Fruit fly (Drosophila melanogaster) whole organism, embryonic: ENCODE measurements around the gene ball.

Experiments used
- Atf6 ChIP-seq: fragments of 200-800 bp; sonication (Bioruptor generic); IDR thresholded peaks from 2 replicates; pipeline ENCODE4 v1.3.6; 2022; ENCODE audit warnings: missing biosample characterization, missing genetic modification characterization
- CG10366 ChIP-seq: fragments of 200-800 bp; sonication (Bioruptor generic); IDR thresholded peaks from 2 replicates; pipeline ENCODE4 v1.3.6; 2022; ENCODE audit warnings: missing biosample characterization, missing genetic modification characterization
- CG10959 ChIP-seq: fragments of 200-800 bp; sonication (Bioruptor generic); IDR thresholded peaks from 2 replicates; pipeline ENCODE4 v1.3.6; 2022; ENCODE audit warnings: missing biosample characterization, missing genetic modification characterization
- CG15073 ChIP-seq: fragments of 200-800 bp; sonication (Bioruptor generic); optimal IDR thresholded peaks from 2 replicates; lab custom pipeline; 2016; ENCODE audit warnings: missing biosample characterization, missing genetic modification characterization
- CG15514 ChIP-seq: fragments of 200-800 bp; sonication (Bioruptor generic); optimal IDR thresholded peaks from 3 replicates; lab custom pipeline; 2017; ENCODE audit warnings: missing biosample characterization, missing genetic modification characterization, mild to moderate bottlenecking, moderate library complexity, missing genetic modification reagents
- CG2712 ChIP-seq: fragments of 200-800 bp; optimal IDR thresholded peaks from 3 replicates; lab custom pipeline; 2019; ENCODE audit warnings: missing biosample characterization, mild to moderate bottlenecking, missing genetic modification characterization, moderate library complexity
- CG2889 ChIP-seq: fragments of 200-800 bp; sonication (Bioruptor generic); IDR thresholded peaks from 3 replicates; pipeline ENCODE4 v1.3.6; 2022; ENCODE audit warnings: missing biosample characterization, missing genetic modification characterization
- CG30403 ChIP-seq: fragments of 200-800 bp; sonication (Bioruptor generic); optimal IDR thresholded peaks from 3 replicates; lab custom pipeline; 2016; ENCODE audit warnings: missing biosample characterization, missing genetic modification characterization
- CG31224 ChIP-seq: fragments of 200-800 bp; sonication (Bioruptor generic); IDR thresholded peaks from 2 replicates; pipeline ENCODE4 v1.3.6; 2022; ENCODE audit warnings: missing biosample characterization, missing genetic modification characterization
- CG31441 ChIP-seq: fragments of 200-800 bp; sonication (Bioruptor generic); IDR thresholded peaks from 2 replicates; pipeline ENCODE4 v1.3.6; 2022; ENCODE audit warnings: missing biosample characterization, missing genetic modification characterization
- CG34376 ChIP-seq: fragments of 200-800 bp; sonication (Bioruptor generic); optimal IDR thresholded peaks from 2 replicates; lab custom pipeline; 2018; ENCODE audit warnings: missing biosample characterization, mild to moderate bottlenecking, missing genetic modification characterization
- CG4730 ChIP-seq: fragments of 200-800 bp; sonication (Bioruptor generic); IDR thresholded peaks from 2 replicates; pipeline ENCODE4 v1.3.6; 2022; ENCODE audit warnings: missing biosample characterization, missing genetic modification characterization
- CG4820 ChIP-seq: fragments of 200-800 bp; sonication (Bioruptor generic); optimal IDR thresholded peaks from 3 replicates; lab custom pipeline; 2016; ENCODE audit warnings: missing biosample characterization, missing genetic modification characterization
- CG4854 ChIP-seq: fragments of 200-800 bp; sonication (Bioruptor generic); optimal IDR thresholded peaks from 2 replicates; lab custom pipeline; 2016; ENCODE audit warnings: missing biosample characterization, missing genetic modification characterization, inconsistent platforms
- CG6175 ChIP-seq: fragments of 200-800 bp; sonication (Bioruptor generic); IDR thresholded peaks from 3 replicates; pipeline ENCODE4 v1.3.6; 2022; ENCODE audit warnings: missing biosample characterization, missing genetic modification characterization
- CG6683 ChIP-seq: fragments of 200-800 bp; sonication (Bioruptor generic); optimal IDR thresholded peaks from 2 replicates; lab custom pipeline; 2017; ENCODE audit warnings: missing biosample characterization, mild to moderate bottlenecking, missing genetic modification characterization, missing genetic modification reagents
- CG6765 ChIP-seq: fragments of 200-800 bp; sonication (Bioruptor generic); optimal IDR thresholded peaks from 3 replicates; lab custom pipeline; 2017; ENCODE audit warnings: missing biosample characterization, mild to moderate bottlenecking, missing genetic modification characterization
- CG8089 ChIP-seq: fragments of 200-800 bp; sonication (Bioruptor generic); optimal IDR thresholded peaks from 3 replicates; lab custom pipeline; 2016; ENCODE audit warnings: missing biosample characterization, missing genetic modification characterization
- CG9215 ChIP-seq: fragments of 200-800 bp; sonication (Bioruptor generic); IDR thresholded peaks from 2 replicates; pipeline ENCODE4 v1.3.6; 2022; ENCODE audit warnings: missing biosample characterization, missing genetic modification characterization
- CG9932 ChIP-seq: fragments of 200-800 bp; sonication (Bioruptor generic); IDR thresholded peaks from 2 replicates; pipeline ENCODE4 v1.3.6; 2022; ENCODE audit warnings: missing biosample characterization, missing genetic modification characterization
- CTCF ChIP-seq: fragments of 200-800 bp; sonication (Bioruptor generic); optimal IDR thresholded peaks from 2 replicates; lab custom pipeline; 2017; ENCODE audit warnings: missing biosample characterization, mild to moderate bottlenecking, missing genetic modification characterization, moderate library complexity
- Dip2 ChIP-seq: fragments of 200-800 bp; sonication (Bioruptor generic); IDR thresholded peaks from 2 replicates; pipeline ENCODE4 v1.3.6; 2022; ENCODE audit warnings: missing biosample characterization, missing genetic modification characterization
- Dll ChIP-seq: fragments of 200-800 bp; sonication (Bioruptor generic); IDR thresholded peaks from 4 replicates; pipeline ENCODE4 v1.3.6; 2022; ENCODE audit warnings: missing biosample characterization, missing genetic modification characterization; ENCODE audit not compliant: partially characterized antibody
- E2f2 ChIP-seq: fragments of 200-800 bp; sonication (Bioruptor generic); IDR thresholded peaks from 2 replicates; pipeline ENCODE4 v1.3.6; 2022; ENCODE audit warnings: missing biosample characterization, missing genetic modification characterization
- Hand ChIP-seq: fragments of 200-800 bp; sonication (Bioruptor generic); optimal IDR thresholded peaks from 2 replicates; lab custom pipeline; 2017; ENCODE audit warnings: mild to moderate bottlenecking, missing biosample characterization, missing genetic modification reagents, missing genetic modification characterization
- Rx ChIP-seq: fragments of 200-800 bp; sonication (Bioruptor generic); IDR thresholded peaks from 2 replicates; pipeline ENCODE4 v1.3.6; 2022; ENCODE audit warnings: missing biosample characterization, missing genetic modification characterization
- Scr ChIP-seq: fragments of 200-800 bp; sonication (Bioruptor generic); IDR thresholded peaks from 2 replicates; pipeline ENCODE4 v1.3.6; 2022; ENCODE audit warnings: missing biosample characterization, missing genetic modification characterization; ENCODE audit not compliant: partially characterized antibody
- Taf1 ChIP-seq: fragments of 200-800 bp; sonication (Bioruptor generic); IDR thresholded peaks from 2 replicates; pipeline ENCODE4 v1.3.6; 2022; ENCODE audit warnings: missing biosample characterization, missing genetic modification characterization
- al ChIP-seq: fragments of 200-800 bp; sonication (Bioruptor generic); IDR thresholded peaks from 2 replicates; pipeline ENCODE4 v1.3.6; 2022; ENCODE audit warnings: missing biosample characterization, missing genetic modification characterization
- bigmax ChIP-seq: fragments of 200-800 bp; sonication (Bioruptor generic); optimal IDR thresholded peaks from 2 replicates; lab custom pipeline; 2018; ENCODE audit warnings: missing biosample characterization, mild to moderate bottlenecking, missing genetic modification characterization
- bowl ChIP-seq: fragments of 200-800 bp; sonication (Bioruptor generic); IDR thresholded peaks from 2 replicates; pipeline ENCODE4 v1.3.6; 2022; ENCODE audit warnings: missing biosample characterization, missing genetic modification characterization
- br ChIP-seq: fragments of >200 bp; optimal IDR thresholded peaks from 2 replicates; lab custom pipeline; 2017
- disco-r ChIP-seq: fragments of 200-800 bp; sonication (Bioruptor generic); optimal IDR thresholded peaks from 2 replicates; lab custom pipeline; 2016; ENCODE audit warnings: missing biosample characterization, missing genetic modification characterization
- fd102C ChIP-seq: fragments of 200-800 bp; sonication (Bioruptor generic); optimal IDR thresholded peaks from 2 replicates; lab custom pipeline; 2018; ENCODE audit warnings: missing biosample characterization, mild to moderate bottlenecking, missing genetic modification characterization, moderate library complexity
- fd64A ChIP-seq: fragments of 200-800 bp; sonication (Bioruptor generic); optimal IDR thresholded peaks from 3 replicates; lab custom pipeline; 2018; ENCODE audit warnings: missing biosample characterization, mild to moderate bottlenecking, missing genetic modification characterization
- fd96Cb ChIP-seq: fragments of 200-800 bp; sonication (Bioruptor generic); optimal IDR thresholded peaks from 2 replicates; lab custom pipeline; 2018; ENCODE audit warnings: missing biosample characterization, mild to moderate bottlenecking, missing genetic modification characterization, moderate library complexity
- ftz-f1 ChIP-seq: fragments of 200-800 bp; sonication (Bioruptor generic); optimal IDR thresholded peaks from 2 replicates; lab custom pipeline; 2016; ENCODE audit warnings: missing biosample characterization, missing genetic modification characterization
- gcm ChIP-seq: fragments of 200-800 bp; sonication (Bioruptor generic); optimal IDR thresholded peaks from 2 replicates; lab custom pipeline; 2019; ENCODE audit warnings: missing biosample characterization, mild to moderate bottlenecking, missing genetic modification characterization, moderate library complexity
- gro ChIP-seq: fragments of 200-800 bp; sonication (Bioruptor generic); optimal IDR thresholded peaks from 2 replicates; lab custom pipeline; 2016; ENCODE audit warnings: missing biosample characterization, missing genetic modification characterization
- gsb ChIP-seq: fragments of 200-800 bp; sonication (Bioruptor generic); IDR thresholded peaks from 2 replicates; pipeline ENCODE4 v1.3.6; 2022; ENCODE audit warnings: missing biosample characterization, missing genetic modification characterization
- gt ChIP-seq: fragments of 200-800 bp; sonication (Bioruptor generic); IDR thresholded peaks from 2 replicates; pipeline ENCODE4 v1.3.6; 2022; ENCODE audit warnings: missing biosample characterization, missing genetic modification characterization
- ind ChIP-seq: fragments of 200-800 bp; sonication (Bioruptor generic); optimal IDR thresholded peaks from 3 replicates; lab custom pipeline; 2016; ENCODE audit warnings: missing biosample characterization, missing genetic modification characterization
- nerfin-2 ChIP-seq: fragments of 200-800 bp; sonication (Bioruptor generic); IDR thresholded peaks from 2 replicates; pipeline ENCODE4 v1.3.6; 2022; ENCODE audit warnings: missing biosample characterization, missing genetic modification characterization; ENCODE audit not compliant: partially characterized antibody
- org-1 ChIP-seq: fragments of 200-800 bp; sonication (Bioruptor generic); optimal IDR thresholded peaks from 2 replicates; lab custom pipeline; 2017; ENCODE audit warnings: missing biosample characterization, missing genetic modification characterization
- pros ChIP-seq: fragments of 200-800 bp; sonication (Bioruptor generic); optimal IDR thresholded peaks from 3 replicates; lab custom pipeline; 2019; ENCODE audit warnings: missing biosample characterization, mild to moderate bottlenecking, missing genetic modification characterization, moderate library complexity
- slp2 ChIP-seq: fragments of 200-800 bp; sonication (Bioruptor generic); optimal IDR thresholded peaks from 2 replicates; lab custom pipeline; 2016; ENCODE audit warnings: missing biosample characterization, missing genetic modification characterization
- sr ChIP-seq: fragments of 200-800 bp; sonication (Bioruptor generic); IDR thresholded peaks from 3 replicates; pipeline ENCODE4 v1.3.6; 2022; ENCODE audit warnings: missing biosample characterization, missing genetic modification characterization
- stwl ChIP-seq: fragments of 200-800 bp; sonication (Bioruptor generic); optimal IDR thresholded peaks from 3 replicates; lab custom pipeline; 2018; ENCODE audit warnings: missing biosample characterization, mild to moderate bottlenecking, missing genetic modification characterization, moderate library complexity
- sug ChIP-seq: fragments of 200-800 bp; optimal IDR thresholded peaks from 2 replicates; lab custom pipeline; 2019; ENCODE audit warnings: missing biosample characterization, mild to moderate bottlenecking, missing genetic modification characterization, moderate library complexity
- tll ChIP-seq, 2 experiments: fragments of 200-800 bp in 1 of 2; fragments of >200 bp in 1 of 2; sonication (Bioruptor generic) in 1 of 2; optimal IDR thresholded peaks; 2 replicates each; lab custom pipeline; 2017 to 2019; ENCODE audit warnings: missing biosample characterization in 2 of 2, missing genetic modification characterization in 2 of 2, mild to moderate bottlenecking in 1 of 2, moderate library complexity in 1 of 2
- twi ChIP-seq: fragments of 200-800 bp; optimal IDR thresholded peaks from 2 replicates; lab custom pipeline; 2019; ENCODE audit warnings: missing biosample characterization, mild to moderate bottlenecking, missing genetic modification characterization, moderate library complexity
- vfl ChIP-seq: fragments of 200-800 bp; sonication (Bioruptor generic); optimal IDR thresholded peaks from 2 replicates; lab custom pipeline; 2016; ENCODE audit warnings: missing biosample characterization, missing genetic modification characterization
- vnd ChIP-seq: fragments of 200-800 bp; sonication (Bioruptor generic); IDR thresholded peaks from 3 replicates; pipeline ENCODE4 v1.3.6; 2022; ENCODE audit warnings: missing biosample characterization, missing genetic modification characterization; ENCODE audit not compliant: partially characterized antibody

Gene ball

dm6 chr3R:26853699-26854098 lies 12.9 kb downstream of the ball start (continued):
- TF ChIP-seq gsb (GFP tag; lab: Robert Waterston, UW) (no peak), CG15514 (GFP tag; lab: Kevin White, UChicago) (no peak), E2f2 (GFP tag; lab: Robert Waterston, UW) (no peak), Rx (GFP tag; lab: Robert Waterston, UW) (0 out of 2 replicates have a peak, but pooled peaks have one; percentile 11), CG6765 (GFP tag; lab: Kevin White, UChicago) (no peak), gt (GFP tag; lab: Robert Waterston, UW) (no peak), slp2 (no peak), CG10366 (GFP tag; lab: Robert Waterston, UW) (no peak), Scr (GFP tag; lab: Robert Waterston, UW) (no peak), CG4730 (GFP tag; lab: Robert Waterston, UW) (no peak), vfl (GFP tag; lab: Kevin White, UChicago) (no peak), fd64A (GFP tag; lab: Kevin White, UChicago) (no peak), ftz-f1 (GFP tag; lab: Kevin White, UChicago) (no peak), nerfin-2 (GFP tag; lab: Robert Waterston, UW) (no peak), CG6175 (no peak), CG8089 (GFP tag; lab: Kevin White, UChicago) (no peak), vnd (no peak), bowl (GFP tag; lab: Robert Waterston, UW) (no peak), fd102C (no peak), CG31224 (GFP tag; lab: Robert Waterston, UW) (0 out of 2 replicates have a peak, but pooled peaks have one; percentile 10), twi (tag; lab: Kevin White, UChicago) (no peak), Taf1 (GFP tag; lab: Robert Waterston, UW) (0 out of 2 replicates have a peak, but pooled peaks have one; percentile 13), tll (GFP tag; optimal IDR thresholded peaks at IDR 0.05; lab: Kevin White, UChicago) (no peak), Dip2 (GFP tag; lab: Robert Waterston, UW) (no peak), br (lab: Kevin White, UChicago) (no peak), CG9932 (GFP tag; lab: Robert Waterston, UW) (peak; percentile 59), ind (GFP tag; lab: Kevin White, UChicago) (peak; percentile 21), al (GFP tag; lab: Robert Waterston, UW) (no peak), CG34376 (GFP tag; lab: Kevin White, UChicago) (no peak), CG31441 (GFP tag; lab: Robert Waterston, UW) (no peak), Hand (GFP tag; lab: Kevin White, UChicago) (no peak), CG2889 (GFP tag; lab: Robert Waterston, UW) (0 out of 3 replicates have a peak, but pooled peaks have one; percentile 38), CG9215 (GFP tag; lab: Robert Waterston, UW) (0 out of 2 replicates have a peak, but pooled peaks have one; percentile 27), org-1 (GFP tag; lab: Kevin White, UChicago) (no peak), CG10959 (GFP tag; lab: Robert Waterston, UW) (no peak), CG15073 (no peak), gcm (GFP tag; lab: Kevin White, UChicago) (no peak), fd96Cb (tag; lab: Kevin White, UChicago) (no peak), stwl (tag; lab: Kevin White, UChicago) (no peak), sr (GFP tag; lab: Robert Waterston, UW) (no peak), CG2712 (tag; lab: Kevin White, UChicago) (no peak), pros (GFP tag; lab: Kevin White, UChicago) (no peak), bigmax (GFP tag; lab: Kevin White, UChicago) (no peak), CG4820 (GFP tag; lab: Kevin White, UChicago) (no peak), gro (GFP tag; lab: Kevin White, UChicago) (no peak), disco-r (GFP tag; lab: Kevin White, UChicago) (no peak), CG6683 (GFP tag; lab: Kevin White, UChicago) (no peak), Atf6 (GFP tag; lab: Robert Waterston, UW) (peak; percentile 44; the same call in 1 of the 2 replicates), CG4854 (GFP tag; lab: Kevin White, UChicago) (no peak), sug (no peak), CTCF (GFP tag; lab: Kevin White, UChicago) (no peak), Dll (no peak), CG30403 (GFP tag; lab: Kevin White, UChicago) (peak; percentile 11)
